1 worm cellular context compared by ENCODE assay signal in the genomic region with DNA sequence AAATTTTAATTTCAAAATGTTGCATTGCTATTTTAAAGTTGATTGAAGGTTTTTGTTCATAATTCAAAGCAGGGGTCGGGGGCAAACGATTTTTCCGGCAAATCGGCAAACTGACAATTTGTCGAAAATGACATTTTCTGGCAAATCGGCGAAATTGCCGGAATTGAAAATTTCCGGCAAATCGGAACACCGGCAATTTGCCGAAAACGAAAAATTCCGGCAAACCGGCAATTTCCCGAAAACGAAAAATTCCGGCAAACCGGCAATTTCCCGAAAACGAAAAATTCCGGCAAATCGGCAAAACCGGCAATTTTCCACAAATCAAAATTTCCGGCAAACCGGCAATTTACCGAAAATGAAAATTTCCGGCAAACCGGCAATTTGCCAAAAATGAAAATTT.
TF ChIP-seq lines count a peak whose summit lies in the region.

No protein-coding gene starts in this region.

TF ChIP-seq in whole organism, L4 larva, 104 proteins besides CTCF, POLR2A, EP300 and RAD21 (continued from another document):
- TF ChIP-seq nhr-10 (tag; optimal IDR thresholded peaks at IDR 0.05; lab: Kevin White, UChicago) (no peak), zfp-3 (GFP tag; conservative IDR thresholded peaks at IDR 0.05; lab: Robert Waterston, UW) (0 out of 2 replicates have a peak, but pooled peaks have one; percentile 84), dve-1 (tag; optimal IDR thresholded peaks at IDR 0.05; lab: Kevin White, UChicago; ENCODE audit: insufficient read depth) (no peak), arid-1 (GFP tag; conservative IDR thresholded peaks at IDR 0.05; lab: Robert Waterston, UW) (no peak; the same call in 1 of the 2 replicates), unc-62 (GFP tag; optimal IDR thresholded peaks at IDR 0.05 in 1 of 2; lab: Kevin White, UChicago) (no peak), unc-62 (tag; optimal IDR thresholded peaks at IDR 0.05; lab: Kevin White, UChicago) (no peak), nhr-28 (tag; optimal IDR thresholded peaks at IDR 0.05; lab: Kevin White, UChicago) (no peak), lin-39 (tag; optimal IDR thresholded peaks at IDR 0.05; lab: Kevin White, UChicago) (no peak), dmd-8 (GFP tag; IDR thresholded peaks at IDR 0.05; lab: Robert Waterston, UW) (0 out of 2 replicates have a peak, but pooled peaks have one; percentile 36), ceh-28 (tag; optimal IDR thresholded peaks at IDR 0.05; lab: Kevin White, UChicago) (no peak), hmg-1.1 (GFP tag; IDR thresholded peaks at IDR 0.05; lab: Robert Waterston, UW) (peak; percentile 31; the same call in 1 of the 2 replicates), mes-2 (tag; optimal IDR thresholded peaks at IDR 0.05; lab: Kevin White, UChicago; ENCODE audit: poor library complexity, severe bottlenecking) (no peak), F26F4.8 (GFP tag; conservative IDR thresholded peaks at IDR 0.05; lab: Robert Waterston, UW) (no peak), ceh-62 (tag; optimal IDR thresholded peaks at IDR 0.05; lab: Kevin White, UChicago) (no peak), set-16 (GFP tag; IDR thresholded peaks at IDR 0.05; lab: Robert Waterston, UW) (peak; percentile 35; the same call in 1 of the 2 replicates), hif-1 (tag; optimal IDR thresholded peaks at IDR 0.05; lab: Kevin White, UChicago) (no peak), nhr-25 (tag; optimal IDR thresholded peaks at IDR 0.05; lab: Kevin White, UChicago; ENCODE audit: borderline replicate concordance, insufficient read depth) (no peak), nhr-111 (GFP tag; optimal IDR thresholded peaks at IDR 0.05; lab: Kevin White, UChicago) (peak; percentile 32), snpc-4 (tag; optimal IDR thresholded peaks at IDR 0.05; lab: Kevin White, UChicago) (no peak), R02D3.7 (tag; optimal IDR thresholded peaks at IDR 0.05; lab: Kevin White, UChicago) (no peak), php-3 (GFP tag; IDR thresholded peaks at IDR 0.05; lab: Robert Waterston, UW) (peak; percentile 12; the same call in 1 of the 2 replicates), zag-1 (tag; optimal IDR thresholded peaks at IDR 0.05; lab: Kevin White, UChicago) (no peak), aha-1 (tag; lab: Kevin White, UChicago) (no peak), nhr-6 (tag; optimal IDR thresholded peaks at IDR 0.05; lab: Kevin White, UChicago) (no peak), Y5F2A.4 (GFP tag; optimal IDR thresholded peaks at IDR 0.05; lab: Kevin White, UChicago) (no peak), nhr-48 (tag; optimal IDR thresholded peaks at IDR 0.05; lab: Kevin White, UChicago) (no peak), pha-4 (GFP tag; IDR thresholded peaks at IDR 0.05; lab: Robert Waterston, UW) (no peak), pha-4 (tag; optimal IDR thresholded peaks at IDR 0.05; lab: Kevin White, UChicago) (no peak), vab-7 (GFP tag; IDR thresholded peaks at IDR 0.05; lab: Robert Waterston, UW) (0 out of 2 replicates have a peak, but pooled peaks have one; percentile 22), F37D6.2 (tag; optimal IDR thresholded peaks at IDR 0.05; lab: Kevin White, UChicago) (no peak), nhr-42 (GFP tag; IDR thresholded peaks at IDR 0.05; lab: Robert Waterston, UW) (no peak), mdt-29 (GFP tag; IDR thresholded peaks at IDR 0.05; lab: Robert Waterston, UW) (peak; percentile 39; the same call in 1 of the 2 replicates), ztf-11 (tag; optimal IDR thresholded peaks at IDR 0.05; lab: Kevin White, UChicago) (no peak), duxl-1 (tag; optimal IDR thresholded peaks at IDR 0.05; lab: Kevin White, UChicago; ENCODE audit: poor library complexity) (peak; percentile 21), lin-13 (GFP tag; optimal IDR thresholded peaks at IDR 0.05; lab: Kevin White, UChicago) (no peak), ama-1 (optimal IDR thresholded peaks at IDR 0.05; lab: Kevin White, UChicago) (no peak), pqm-1 (tag; optimal IDR thresholded peaks at IDR 0.05; lab: Kevin White, UChicago) (no peak), zip-11 (GFP tag; IDR thresholded peaks at IDR 0.05; lab: Robert Waterston, UW) (no peak)
